Worm (Caenorhabditis elegans) whole organism, L4/young adult: ENCODE measurements around the gene F09B12.3.

Source experiments
- W03F9.2 ChIP-seq: fragments of 150-350 bp; optimal IDR thresholded peaks from 2 replicates; lab custom pipeline; 2014; ENCODE audit warnings: missing biosample characterization, missing genetic modification characterization
- dao-5 ChIP-seq: sonication (generic microtip); optimal IDR thresholded peaks from 2 replicates; lab custom pipeline; 2016; ENCODE audit warnings: missing genotype, missing genetic modification characterization, moderate library complexity, missing compliant biosample characterization
- him-1 ChIP-seq: sonication (generic microtip); optimal IDR thresholded peaks from 2 replicates; lab custom pipeline; 2016; ENCODE audit warnings: missing genotype, missing genetic modification reagents, missing genetic modification characterization, missing compliant biosample characterization

- TF ChIP-seq dao-5 = no peak
- TF ChIP-seq him-1 (tag; lab: Kevin White, UChicago) = no peak
- TF ChIP-seq W03F9.2 (tag; lab: Kevin White, UChicago) = no peak
Observed at ce11 chrX:15132073-15132472, 34.3 kb upstream of the F09B12.3 start.
